Worm (Caenorhabditis elegans): Measurements from ENCODE around the gene cyp-44A1.

Gene cyp-44A1

ce11 chrII:5500470-5500869, 3.4 kb upstream of the cyp-44A1 start, which contains the start of gene fzy-1:
TSS of gene fzy-1 (plus strand) at chrII:5500770.
- TF ChIP-seq daf-19 (GFP tag; conservative IDR thresholded peaks at IDR 0.05) (no peak), ztf-11 (tag; optimal IDR thresholded peaks at IDR 0.05) (no peak), jun-1 (tag; optimal IDR thresholded peaks at IDR 0.05) (no peak), T26A8.4 (GFP tag; IDR thresholded peaks at IDR 0.05) (no peak), lin-39 (tag; optimal IDR thresholded peaks at IDR 0.05) (no peak), ztf-7 (tag; optimal IDR thresholded peaks at IDR 0.05) (no peak), nhr-6 (tag; optimal IDR thresholded peaks at IDR 0.05) (no peak), Y105C5A.15 (GFP tag; IDR thresholded peaks at IDR 0.05) (no peak), daf-12 (tag; optimal IDR thresholded peaks at IDR 0.05) (no peak), Y5F2A.4 (GFP tag; optimal IDR thresholded peaks at IDR 0.05) (no peak), F37D6.2 (tag; optimal IDR thresholded peaks at IDR 0.05) (no peak), hif-1 (tag; optimal IDR thresholded peaks at IDR 0.05) (no peak)

ce11 chrII:5500986-5501657, 2.7 kb upstream of the cyp-44A1 start, which contains the start of gene F12A10.8:
TSS of gene F12A10.8 (minus strand) at chrII:5501064.
- TF ChIP-seq nhr-102 (tag; optimal IDR thresholded peaks at IDR 0.05) (no peak), ces-1 (GFP tag; optimal IDR thresholded peaks at IDR 0.05) (peak; percentile 35), dpl-1 (GFP tag; optimal IDR thresholded peaks at IDR 0.05) (peak; percentile 71), hlh-30 (tag; optimal IDR thresholded peaks at IDR 0.05; ENCODE audit: insufficient read depth) (peak; percentile 31), ceh-82 (tag; optimal IDR thresholded peaks at IDR 0.05) (no peak), aha-1 (tag) (peak; percentile 79), lin-1 (GFP tag; IDR thresholded peaks at IDR 0.05) (no peak), lin-38 (GFP tag; IDR thresholded peaks at IDR 0.05) (peak; percentile 64)

ce11 chrII:5505820-5506287, 2.0 kb downstream of the cyp-44A1 start, which contains the start of gene npp-24:
TSS of gene npp-24 (plus strand) at chrII:5505870.
- TF ChIP-seq sdz-12 (GFP tag; optimal IDR thresholded peaks at IDR 0.05): no peak
- TF ChIP-seq mes-2 (tag; optimal IDR thresholded peaks at IDR 0.05; ENCODE audit: poor library complexity, severe bottlenecking): peak; percentile 42
- no peak for TF ChIP-seq nhr-42 (GFP tag; IDR thresholded peaks at IDR 0.05)

DNA sequence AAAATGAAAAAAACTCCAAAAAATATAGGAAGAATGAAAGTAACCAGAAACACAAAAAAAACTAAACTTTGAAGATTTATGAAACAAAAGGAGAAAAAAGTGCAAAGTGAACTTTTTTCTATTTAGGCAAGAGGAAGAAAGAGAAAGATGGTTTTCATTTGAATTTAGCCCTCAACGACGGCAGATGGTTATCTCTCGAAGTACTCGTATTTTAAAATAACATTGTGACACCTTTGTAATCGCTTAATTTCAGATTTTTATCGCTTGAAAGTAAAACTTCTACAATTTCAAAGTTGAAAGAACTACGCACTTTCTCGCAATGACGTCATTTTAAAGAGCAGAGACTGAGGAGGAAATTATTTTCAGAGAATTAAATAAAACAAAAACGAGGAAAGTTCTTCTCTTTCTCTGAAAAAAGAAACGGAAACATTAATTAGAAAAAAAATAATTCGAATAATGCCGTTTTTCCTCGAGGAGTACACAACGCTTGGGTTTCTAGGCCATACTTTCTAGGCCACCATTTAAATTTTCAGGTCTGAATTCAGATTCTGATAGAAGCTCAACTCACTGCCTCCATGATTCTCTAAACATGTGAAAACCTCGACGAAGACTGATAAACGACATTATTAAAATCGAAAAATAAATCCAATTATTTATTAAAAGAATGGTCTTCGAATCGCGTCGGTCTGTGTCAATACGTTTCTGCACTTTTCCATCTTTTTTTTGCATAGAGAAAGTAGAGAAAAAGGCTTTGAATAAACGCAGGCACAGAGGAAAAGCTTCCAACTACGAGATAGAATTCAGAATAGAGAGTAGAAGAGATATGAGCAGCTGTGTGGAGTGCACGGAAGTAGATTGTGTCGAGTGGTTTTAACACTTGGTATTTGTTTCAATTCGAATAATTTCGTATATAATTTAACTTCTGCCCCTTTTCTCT, 7.8 kb downstream of the cyp-44A1 start:
- TF ChIP-seq duxl-1 (tag; optimal IDR thresholded peaks at IDR 0.05; ENCODE audit: poor library complexity): peak; percentile 17
- peak; percentile 55; the same call in 1 of the 2 replicates for TF ChIP-seq Y48G9A.11 (GFP tag; IDR thresholded peaks at IDR 0.05)
- peak; percentile 46 for TF ChIP-seq aha-1 (tag)
- TF ChIP-seq ceh-44 (GFP tag; IDR thresholded peaks at IDR 0.05): no peak
- no peak for TF ChIP-seq spr-1 (tag; optimal IDR thresholded peaks at IDR 0.05)
- TF ChIP-seq madf-9 (GFP tag; conservative IDR thresholded peaks at IDR 0.05): 0 out of 2 replicates have a peak, but pooled peaks have one; percentile 41
- TF ChIP-seq lin-39 (tag; optimal IDR thresholded peaks at IDR 0.05): no peak
- no peak for TF ChIP-seq tra-1 (GFP tag; IDR thresholded peaks at IDR 0.05)
- TF ChIP-seq gei-8 (GFP tag; optimal IDR thresholded peaks at IDR 0.05): no peak
- TF ChIP-seq unc-39 (tag; optimal IDR thresholded peaks at IDR 0.05): no peak
- TF ChIP-seq spr-3 (GFP tag; optimal IDR thresholded peaks at IDR 0.05): no peak
- no peak for TF ChIP-seq nhr-11 (tag; optimal IDR thresholded peaks at IDR 0.05)
- TF ChIP-seq lin-13 (GFP tag; optimal IDR thresholded peaks at IDR 0.05): no peak
- no peak for TF ChIP-seq mxl-3 (GFP tag; optimal IDR thresholded peaks at IDR 0.05)
- peak in 1 of 2 experiments; percentile 53 for TF ChIP-seq unc-62 (GFP tag; optimal IDR thresholded peaks at IDR 0.05 in 1 of 2)
- no peak for TF ChIP-seq unc-62 (tag; optimal IDR thresholded peaks at IDR 0.05)
- TF ChIP-seq dmd-6 (GFP tag; IDR thresholded peaks at IDR 0.05): 0 out of 2 replicates have a peak, but pooled peaks have one; percentile 14
- TF ChIP-seq lin-1 (GFP tag; IDR thresholded peaks at IDR 0.05): no peak
- TF ChIP-seq nhr-237 (tag; optimal IDR thresholded peaks at IDR 0.05): no peak
- no peak for TF ChIP-seq mdl-1 (tag; optimal IDR thresholded peaks at IDR 0.05)
- TF ChIP-seq skn-1 (tag; optimal IDR thresholded peaks at IDR 0.05): no peak
- no peak for TF ChIP-seq dve-1 (tag; optimal IDR thresholded peaks at IDR 0.05; ENCODE audit: insufficient read depth)
- peak; percentile 2 for TF ChIP-seq rbr-2 (tag; optimal IDR thresholded peaks at IDR 0.05)

Data from whole organism, L4 larva.